Fruit fly (Drosophila melanogaster): ENCODE measurements around the gene CG6908.

The CG6908 gene

dm6 chr3R:11661712-11662111 lies 28.1 kb downstream of the CG6908 start (continued):
- peak; percentile 30 for TF ChIP-seq CG10543 (GFP tag; optimal IDR thresholded peaks at IDR 0.05)
- TF ChIP-seq kni (GFP tag; optimal IDR thresholded peaks at IDR 0.05): no peak
- 0 out of 2 replicates have a peak, but pooled peaks have one; percentile 13 for TF ChIP-seq Lim3 (GFP tag; IDR thresholded peaks at IDR 0.05)
- TF ChIP-seq otp (GFP tag; IDR thresholded peaks at IDR 0.05): 0 out of 3 replicates have a peak, but pooled peaks have one; percentile 17
- TF ChIP-seq MTF-1 (GFP tag; optimal IDR thresholded peaks at IDR 0.05; ENCODE audit: borderline replicate concordance): peak; percentile 36
- no peak for TF ChIP-seq CG17186 (GFP tag; optimal IDR thresholded peaks at IDR 0.05)
- no peak for TF ChIP-seq Lpt (GFP tag; optimal IDR thresholded peaks at IDR 0.05)
- TF ChIP-seq E2f1 (GFP tag; IDR thresholded peaks at IDR 0.05): peak; percentile 23; the same call in 1 of the 2 replicates
- TF ChIP-seq row (GFP tag; IDR thresholded peaks at IDR 0.05): peak; percentile 64
- TF ChIP-seq nau (GFP tag; optimal IDR thresholded peaks at IDR 0.05): peak; percentile 27
- peak; percentile 60 for TF ChIP-seq PHDP (tag; optimal IDR thresholded peaks at IDR 0.05)
- peak; percentile 51 for TF ChIP-seq CG13296 (GFP tag; optimal IDR thresholded peaks at IDR 0.05)
- peak; percentile 60 for TF ChIP-seq grau (tag; optimal IDR thresholded peaks at IDR 0.05)
- no peak for TF ChIP-seq Usf (GFP tag; optimal IDR thresholded peaks at IDR 0.05)
- TF ChIP-seq CG15601 (tag; optimal IDR thresholded peaks at IDR 0.05): peak; percentile 22
- TF ChIP-seq CG11695 (GFP tag; IDR thresholded peaks at IDR 0.05): peak; percentile 57; the same call in 1 of the 3 replicates
- TF ChIP-seq CG11504 (tag; optimal IDR thresholded peaks at IDR 0.05): peak; percentile 79
- TF ChIP-seq en (GFP tag; optimal IDR thresholded peaks at IDR 0.05): no peak
- TF ChIP-seq CG9817 (tag; optimal IDR thresholded peaks at IDR 0.05): peak; percentile 35
- peak; percentile 27 for TF ChIP-seq az2 (GFP tag; optimal IDR thresholded peaks at IDR 0.05)
- TF ChIP-seq CG10147 (GFP tag; optimal IDR thresholded peaks at IDR 0.05): peak; percentile 57
- TF ChIP-seq CG12659 (GFP tag; optimal IDR thresholded peaks at IDR 0.05): peak; percentile 54
- peak; percentile 70 for TF ChIP-seq CG13424 (tag; optimal IDR thresholded peaks at IDR 0.05)
- TF ChIP-seq bsh (GFP tag; optimal IDR thresholded peaks at IDR 0.05): peak; percentile 29 to 36
- peak; percentile 28 for TF ChIP-seq CG15514 (GFP tag; optimal IDR thresholded peaks at IDR 0.05)
- peak; percentile 21; the same call in 1 of the 2 replicates for TF ChIP-seq slbo (GFP tag; IDR thresholded peaks at IDR 0.05)
- no peak for TF ChIP-seq prd (optimal IDR thresholded peaks at IDR 0.05)
- TF ChIP-seq prd (GFP tag; IDR thresholded peaks at IDR 0.05): peak; percentile 44; the same call in 2 of the 3 replicates
- TF ChIP-seq Dek (tag; optimal IDR thresholded peaks at IDR 0.05): peak; percentile 38
- 0 out of 3 replicates have a peak, but pooled peaks have one; percentile 4 for TF ChIP-seq sr (GFP tag; IDR thresholded peaks at IDR 0.05)
- TF ChIP-seq Fer1 (GFP tag; optimal IDR thresholded peaks at IDR 0.05): peak; percentile 70
- TF ChIP-seq Doc2 (GFP tag; IDR thresholded peaks at IDR 0.05): no peak
- TF ChIP-seq gcm2 (GFP tag; optimal IDR thresholded peaks at IDR 0.05): peak; percentile 23
- peak; percentile 70 for TF ChIP-seq CG18262 (tag; optimal IDR thresholded peaks at IDR 0.05)
- no peak for TF ChIP-seq ap (GFP tag; IDR thresholded peaks at IDR 0.05)
- TF ChIP-seq CG6813 (GFP tag; optimal IDR thresholded peaks at IDR 0.05): peak; percentile 37
- peak; percentile 8 for TF ChIP-seq CG9727 (GFP tag; optimal IDR thresholded peaks at IDR 0.05)
- peak; percentile 28; the same call in 1 of the 2 replicates for TF ChIP-seq bowl (GFP tag; IDR thresholded peaks at IDR 0.05)
- peak; percentile 14 for TF ChIP-seq CG3407 (GFP tag; optimal IDR thresholded peaks at IDR 0.05)
- TF ChIP-seq D19A (tag; optimal IDR thresholded peaks at IDR 0.05): peak; percentile 23
- peak; percentile 60; the same call in 1 of the 2 replicates for TF ChIP-seq Awh (GFP tag; IDR thresholded peaks at IDR 0.05)
- TF ChIP-seq jumu (GFP tag; optimal IDR thresholded peaks at IDR 0.05): no peak
- TF ChIP-seq zf30C (GFP tag; optimal IDR thresholded peaks at IDR 0.05): no peak
- TF ChIP-seq stc (GFP tag; IDR thresholded peaks at IDR 0.05): peak; percentile 40; the same call in 1 of the 2 replicates
- 0 out of 2 replicates have a peak, but pooled peaks have one; percentile 18 for TF ChIP-seq CG31224 (GFP tag; IDR thresholded peaks at IDR 0.05)
- no peak for TF ChIP-seq insv (GFP tag; optimal IDR thresholded peaks at IDR 0.05)
- TF ChIP-seq E2f2 (GFP tag; IDR thresholded peaks at IDR 0.05): peak; percentile 21; the same call in 1 of the 2 replicates
- TF ChIP-seq CG9797 (GFP tag; optimal IDR thresholded peaks at IDR 0.05): no peak
- TF ChIP-seq dmrt99B (tag; optimal IDR thresholded peaks at IDR 0.05): peak; percentile 80
- no peak for TF ChIP-seq CG14860 (GFP tag; IDR thresholded peaks at IDR 0.05; ENCODE audit: partially characterized antibody)
